Fruit fly (Drosophila melanogaster) whole organism, embryonic: ENCODE data around the gene Ndfip.

Source experiments
- CG18599 ChIP-seq: fragments of 200-800 bp; sonication (Bioruptor generic); optimal IDR thresholded peaks from 3 replicates; lab custom pipeline; 2017; ENCODE audit warnings: missing biosample characterization, missing genetic modification characterization, mild to moderate bottlenecking, moderate library complexity, missing genetic modification reagents
- CG2678 ChIP-seq: fragments of 200-800 bp; sonication (Bioruptor generic); optimal IDR thresholded peaks from 3 replicates; lab custom pipeline; 2019; ENCODE audit warnings: missing biosample characterization, mild to moderate bottlenecking, missing genetic modification characterization, moderate library complexity
- CG6813 ChIP-seq: fragments of 200-800 bp; sonication (Bioruptor generic); optimal IDR thresholded peaks from 2 replicates; lab custom pipeline; 2017; ENCODE audit warnings: missing biosample characterization, missing genetic modification characterization, mild to moderate bottlenecking, moderate library complexity, missing genetic modification reagents
- H15 ChIP-seq: fragments of 200-800 bp; sonication (Bioruptor generic); IDR thresholded peaks from 3 replicates; pipeline ENCODE4 v1.3.6; 2022; ENCODE audit warnings: missing biosample characterization, missing genetic modification characterization
- cato ChIP-seq: fragments of 200-800 bp; sonication (Bioruptor generic); optimal IDR thresholded peaks from 2 replicates; lab custom pipeline; 2016; ENCODE audit warnings: missing biosample characterization, missing genetic modification characterization, borderline replicate concordance

- no peak for TF ChIP-seq cato (GFP tag; lab: Kevin White, UChicago)
- no peak for TF ChIP-seq H15 (GFP tag; lab: Robert Waterston, UW)
- no peak for TF ChIP-seq CG18599 (GFP tag; lab: Kevin White, UChicago)
- no peak for TF ChIP-seq CG6813 (GFP tag; lab: Kevin White, UChicago)
- no peak for TF ChIP-seq CG2678 (tag; lab: Kevin White, UChicago)
Measured at dm6 chr3L:17646637-17647036, 7.4 kb downstream of the Ndfip start, which contains the start of gene CG43085.
